Worm (Caenorhabditis elegans): ENCODE data around the gene lgc-11.

The lgc-11 gene

ce11 chrX:7480756-7481155 is 25.7 kb downstream of the lgc-11 start, which contains the start of gene F48E3.9:
F48E3.9 (plus strand) TSS chrX:7481056.
- TF ChIP-seq nhr-76 (tag; optimal IDR thresholded peaks at IDR 0.05) = no peak
- no peak for TF ChIP-seq zip-8 (tag; optimal IDR thresholded peaks at IDR 0.05)
- no peak for TF ChIP-seq flh-1 (GFP tag; optimal IDR thresholded peaks at IDR 0.05)
- TF ChIP-seq sptf-1 (tag; optimal IDR thresholded peaks at IDR 0.05) = no peak
- no peak for TF ChIP-seq drap-1 (GFP tag; optimal IDR thresholded peaks at IDR 0.05)
- TF ChIP-seq nhr-2 (tag; optimal IDR thresholded peaks at IDR 0.05) = no peak
- TF ChIP-seq elt-1 (tag; optimal IDR thresholded peaks at IDR 0.05; ENCODE audit: borderline replicate concordance, insufficient read depth) = no peak
- no peak for TF ChIP-seq nhr-28 (tag; optimal IDR thresholded peaks at IDR 0.05)
- TF ChIP-seq nhr-12 (tag; optimal IDR thresholded peaks at IDR 0.05) = no peak
- no peak for TF ChIP-seq bed-3 (GFP tag; optimal IDR thresholded peaks at IDR 0.05)
- TF ChIP-seq mls-2 (tag; optimal IDR thresholded peaks at IDR 0.05) = no peak
- no peak for TF ChIP-seq lin-32 (GFP tag; optimal IDR thresholded peaks at IDR 0.05)
- TF ChIP-seq ham-2 (GFP tag; optimal IDR thresholded peaks at IDR 0.05) = no peak
- TF ChIP-seq ceh-43 (GFP tag; optimal IDR thresholded peaks at IDR 0.05) = no peak
- no peak for TF ChIP-seq unc-120 (tag; optimal IDR thresholded peaks at IDR 0.05; ENCODE audit: poor library complexity, severe bottlenecking)
- TF ChIP-seq blmp-1 (tag; optimal IDR thresholded peaks at IDR 0.05) = no peak
- TF ChIP-seq lin-13 (tag; optimal IDR thresholded peaks at IDR 0.05) = no peak
- no peak for TF ChIP-seq mab-5 (tag; optimal IDR thresholded peaks at IDR 0.05)
- no peak for TF ChIP-seq pha-4 (tag; optimal IDR thresholded peaks at IDR 0.05)

- TF ChIP-seq bed-3 (GFP tag; optimal IDR thresholded peaks at IDR 0.05) (no peak), nhr-2 (tag; optimal IDR thresholded peaks at IDR 0.05) (no peak), drap-1 (GFP tag; optimal IDR thresholded peaks at IDR 0.05) (no peak), ceh-43 (GFP tag; optimal IDR thresholded peaks at IDR 0.05) (no peak), mls-2 (tag; optimal IDR thresholded peaks at IDR 0.05) (no peak), pha-4 (tag; optimal IDR thresholded peaks at IDR 0.05) (no peak), lin-32 (GFP tag; optimal IDR thresholded peaks at IDR 0.05) (no peak), nhr-76 (tag; optimal IDR thresholded peaks at IDR 0.05) (no peak), unc-62 (GFP tag; optimal IDR thresholded peaks at IDR 0.05) (no peak), ces-1 (GFP tag; optimal IDR thresholded peaks at IDR 0.05) (no peak), hlh-1 (tag; optimal IDR thresholded peaks at IDR 0.05) (no peak), zip-8 (tag; optimal IDR thresholded peaks at IDR 0.05) (no peak), flh-1 (GFP tag; optimal IDR thresholded peaks at IDR 0.05) (no peak), sem-2 (GFP tag; optimal IDR thresholded peaks at IDR 0.05) (no peak), unc-39 (tag; optimal IDR thresholded peaks at IDR 0.05) (no peak), nhr-237 (tag; optimal IDR thresholded peaks at IDR 0.05) (no peak), elt-1 (tag; optimal IDR thresholded peaks at IDR 0.05; ENCODE audit: borderline replicate concordance, insufficient read depth) (no peak), ztf-11 (tag; optimal IDR thresholded peaks at IDR 0.05) (no peak)
These were observed 27.5 kb downstream of the lgc-11 start, which contains the start of gene mek-1 for ce11 chrX:7478948-7479347. mek-1 (plus strand) TSS chrX:7479248.

DNA sequence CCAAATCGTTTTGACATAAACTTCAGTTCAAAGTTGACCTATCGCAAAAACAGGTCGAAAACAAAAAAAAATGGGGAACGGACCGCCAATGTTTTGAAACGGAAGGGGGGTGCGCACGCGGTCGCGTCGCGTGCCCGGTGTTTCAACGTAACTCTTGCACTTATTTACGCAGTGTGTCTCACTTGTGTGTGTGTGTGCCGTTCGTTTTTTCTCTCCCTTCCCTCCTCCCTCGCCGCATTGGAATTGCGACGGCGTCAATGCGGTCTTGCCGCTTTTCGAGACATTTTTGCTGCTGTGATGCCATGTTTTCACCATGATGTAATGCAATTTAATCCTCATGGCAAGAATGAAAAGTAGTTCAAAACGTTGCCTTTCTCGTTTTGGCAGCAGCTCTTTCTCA is 28.0 kb downstream of the lgc-11 start:
- TF ChIP-seq flh-1 (GFP tag; optimal IDR thresholded peaks at IDR 0.05) (no peak), lin-13 (tag; optimal IDR thresholded peaks at IDR 0.05) (peak; percentile 49), ztf-11 (tag; optimal IDR thresholded peaks at IDR 0.05) (no peak), mep-1 (tag; optimal IDR thresholded peaks at IDR 0.05) (peak; percentile 56), pha-4 (tag; optimal IDR thresholded peaks at IDR 0.05) (peak; percentile 65), elt-1 (tag; optimal IDR thresholded peaks at IDR 0.05; ENCODE audit: borderline replicate concordance, insufficient read depth) (no peak), blmp-1 (tag; optimal IDR thresholded peaks at IDR 0.05) (no peak), cnd-1 (tag; optimal IDR thresholded peaks at IDR 0.05) (peak; percentile 32), zip-8 (tag; optimal IDR thresholded peaks at IDR 0.05) (no peak), unc-120 (tag; optimal IDR thresholded peaks at IDR 0.05; ENCODE audit: poor library complexity, severe bottlenecking) (peak; percentile 36), sptf-1 (tag; optimal IDR thresholded peaks at IDR 0.05) (peak; percentile 59), ceh-83 (GFP tag; optimal IDR thresholded peaks at IDR 0.05) (peak; percentile 45), lin-32 (GFP tag; optimal IDR thresholded peaks at IDR 0.05) (no peak), drap-1 (GFP tag; optimal IDR thresholded peaks at IDR 0.05) (peak; percentile 37), M03D4.4 (tag; optimal IDR thresholded peaks at IDR 0.05) (peak; percentile 35), nhr-12 (tag; optimal IDR thresholded peaks at IDR 0.05) (no peak), ces-1 (GFP tag; optimal IDR thresholded peaks at IDR 0.05) (peak; percentile 47), lsy-2 (tag; optimal IDR thresholded peaks at IDR 0.05) (no peak), unc-62 (GFP tag; optimal IDR thresholded peaks at IDR 0.05) (no peak), hlh-1 (tag; optimal IDR thresholded peaks at IDR 0.05) (peak; percentile 29), ham-2 (GFP tag; optimal IDR thresholded peaks at IDR 0.05) (no peak), mls-2 (tag; optimal IDR thresholded peaks at IDR 0.05) (peak; percentile 47), sem-2 (GFP tag; optimal IDR thresholded peaks at IDR 0.05) (no peak), elt-3 (tag; optimal IDR thresholded peaks at IDR 0.05) (no peak)

DNA sequence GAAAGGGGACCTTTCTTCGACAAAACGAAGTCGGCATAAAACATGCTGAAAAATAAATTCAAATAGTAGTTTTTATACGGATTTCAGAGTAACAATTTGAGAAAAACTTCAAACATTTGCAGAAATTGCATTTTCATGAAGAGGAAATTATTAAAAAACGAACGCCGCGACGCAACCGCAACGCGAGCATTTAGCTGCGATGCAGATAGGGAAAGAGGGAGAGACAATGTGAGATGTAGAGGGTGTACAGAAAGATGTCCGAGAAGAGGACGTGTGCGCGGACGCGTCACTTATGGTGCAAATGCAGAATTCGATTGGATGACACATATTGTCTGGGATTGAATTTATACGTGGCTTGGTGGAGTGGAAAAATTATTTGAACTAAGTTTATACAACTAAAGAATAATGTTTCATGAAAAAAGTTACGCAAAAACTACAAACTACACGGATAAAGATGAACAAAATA is 31.4 kb downstream of the lgc-11 start, which contains the start of gene coh-1:
TSS of gene coh-1 (minus strand) at position 51 of the 466 bp plus-strand sequence.
- TF ChIP-seq mls-2 (tag; optimal IDR thresholded peaks at IDR 0.05) (no peak), nhr-28 (tag; optimal IDR thresholded peaks at IDR 0.05) (no peak), nhr-76 (tag; optimal IDR thresholded peaks at IDR 0.05) (no peak), elt-1 (tag; optimal IDR thresholded peaks at IDR 0.05; ENCODE audit: borderline replicate concordance, insufficient read depth) (no peak), lsy-2 (tag; optimal IDR thresholded peaks at IDR 0.05) (peak; percentile 35), unc-62 (GFP tag; optimal IDR thresholded peaks at IDR 0.05) (peak; percentile 3), nhr-12 (tag; optimal IDR thresholded peaks at IDR 0.05) (no peak), mep-1 (tag; optimal IDR thresholded peaks at IDR 0.05) (peak; percentile 66), zip-8 (tag; optimal IDR thresholded peaks at IDR 0.05) (no peak), ceh-43 (GFP tag; optimal IDR thresholded peaks at IDR 0.05) (no peak), unc-39 (tag; optimal IDR thresholded peaks at IDR 0.05) (no peak), nhr-237 (tag; optimal IDR thresholded peaks at IDR 0.05) (peak; percentile 35), cnd-1 (tag; optimal IDR thresholded peaks at IDR 0.05) (no peak), tbx-8 (GFP tag; optimal IDR thresholded peaks at IDR 0.05) (no peak), drap-1 (GFP tag; optimal IDR thresholded peaks at IDR 0.05) (no peak), M03D4.4 (tag; optimal IDR thresholded peaks at IDR 0.05) (no peak), elt-3 (tag; optimal IDR thresholded peaks at IDR 0.05) (no peak), ztf-11 (tag; optimal IDR thresholded peaks at IDR 0.05) (no peak), ham-2 (GFP tag; optimal IDR thresholded peaks at IDR 0.05) (no peak), pha-4 (tag; optimal IDR thresholded peaks at IDR 0.05) (peak; percentile 62), mab-5 (tag; optimal IDR thresholded peaks at IDR 0.05) (no peak), flh-1 (GFP tag; optimal IDR thresholded peaks at IDR 0.05) (no peak), lin-13 (tag; optimal IDR thresholded peaks at IDR 0.05) (peak; percentile 53), ceh-83 (GFP tag; optimal IDR thresholded peaks at IDR 0.05) (no peak), unc-120 (tag; optimal IDR thresholded peaks at IDR 0.05; ENCODE audit: poor library complexity, severe bottlenecking) (peak; percentile 74), ces-1 (GFP tag; optimal IDR thresholded peaks at IDR 0.05) (peak; percentile 86), blmp-1 (tag; optimal IDR thresholded peaks at IDR 0.05) (no peak), ceh-39 (tag; optimal IDR thresholded peaks at IDR 0.05) (peak; percentile 61), sem-2 (GFP tag; optimal IDR thresholded peaks at IDR 0.05) (no peak)
